Worm (Caenorhabditis elegans) whole organism, L4 larva: ENCODE results near the gene Y25C1A.14.

Experiments used
- nhr-6 ChIP-seq: fragments of 150-350 bp; optimal IDR thresholded peaks from 2 replicates; lab custom pipeline; 2014; ENCODE audit warnings: missing biosample characterization, missing genetic modification characterization
- snpc-4 ChIP-seq: fragments of 150-350 bp; optimal IDR thresholded peaks from 2 replicates; lab custom pipeline; 2014; ENCODE audit warnings: missing biosample characterization, missing genetic modification characterization
- spr-1 ChIP-seq: sonication (generic microtip); optimal IDR thresholded peaks from 2 replicates; lab custom pipeline; 2016; ENCODE audit warnings: mild to moderate bottlenecking, missing genetic modification characterization, missing compliant biosample characterization

DNA sequence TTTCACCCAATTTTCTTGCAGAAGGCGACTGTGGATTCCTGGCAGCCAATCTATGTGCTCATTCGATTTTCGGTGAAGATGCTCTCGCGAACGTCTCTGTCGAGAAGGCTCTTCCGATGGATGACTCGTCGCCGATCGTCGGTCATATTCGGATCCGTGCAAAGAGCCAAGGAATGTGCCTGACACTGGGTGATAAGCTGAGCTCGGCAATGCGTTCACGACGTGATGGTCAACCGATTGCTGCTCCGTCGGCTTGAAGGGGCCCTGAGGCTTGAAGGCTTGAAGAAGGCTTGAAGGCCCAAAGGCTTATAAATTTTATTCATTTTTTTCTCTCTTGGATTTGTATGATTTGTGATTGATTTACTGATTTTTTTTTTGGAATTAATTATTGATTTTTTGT lies 9.6 kb downstream of the Y25C1A.14 start:
- TF ChIP-seq nhr-6 (tag; lab: Kevin White, UChicago), result no peak
- no peak for TF ChIP-seq spr-1
- no peak for TF ChIP-seq snpc-4
